Worm (Caenorhabditis elegans) whole organism, L1 larva: Measurements from ENCODE around the gene Y53C12A.3.

Source experiments
- egl-13 ChIP-seq: sonication (generic microtip); optimal IDR thresholded peaks from 2 replicates; lab custom pipeline; 2016; ENCODE audit warnings: missing genotype, missing genetic modification reagents, missing genetic modification characterization, missing compliant biosample characterization
- snpc-4 ChIP-seq: fragments of 150-350 bp; optimal IDR thresholded peaks from 2 replicates; lab custom pipeline; 2014; ENCODE audit warnings: missing biosample characterization, missing genetic modification characterization

- TF ChIP-seq egl-13 (tag; lab: Kevin White, UChicago) (no peak), snpc-4 (tag; lab: Kevin White, UChicago) (no peak)
These were observed 19.0 kb upstream of the Y53C12A.3 start for ce11 chrII:9725056-9725455.
